Worm (Caenorhabditis elegans): ENCODE data around the gene tbc-2.

tbc-2 gene

ce11 chrII:5866920-5867319, 39.7 kb upstream of the tbc-2 start:
- TF ChIP-seq K02D7.2 (tag; optimal IDR thresholded peaks at IDR 0.05) = no peak
- TF ChIP-seq nfya-1 (tag; optimal IDR thresholded peaks at IDR 0.05) = peak; percentile 75

DNA sequence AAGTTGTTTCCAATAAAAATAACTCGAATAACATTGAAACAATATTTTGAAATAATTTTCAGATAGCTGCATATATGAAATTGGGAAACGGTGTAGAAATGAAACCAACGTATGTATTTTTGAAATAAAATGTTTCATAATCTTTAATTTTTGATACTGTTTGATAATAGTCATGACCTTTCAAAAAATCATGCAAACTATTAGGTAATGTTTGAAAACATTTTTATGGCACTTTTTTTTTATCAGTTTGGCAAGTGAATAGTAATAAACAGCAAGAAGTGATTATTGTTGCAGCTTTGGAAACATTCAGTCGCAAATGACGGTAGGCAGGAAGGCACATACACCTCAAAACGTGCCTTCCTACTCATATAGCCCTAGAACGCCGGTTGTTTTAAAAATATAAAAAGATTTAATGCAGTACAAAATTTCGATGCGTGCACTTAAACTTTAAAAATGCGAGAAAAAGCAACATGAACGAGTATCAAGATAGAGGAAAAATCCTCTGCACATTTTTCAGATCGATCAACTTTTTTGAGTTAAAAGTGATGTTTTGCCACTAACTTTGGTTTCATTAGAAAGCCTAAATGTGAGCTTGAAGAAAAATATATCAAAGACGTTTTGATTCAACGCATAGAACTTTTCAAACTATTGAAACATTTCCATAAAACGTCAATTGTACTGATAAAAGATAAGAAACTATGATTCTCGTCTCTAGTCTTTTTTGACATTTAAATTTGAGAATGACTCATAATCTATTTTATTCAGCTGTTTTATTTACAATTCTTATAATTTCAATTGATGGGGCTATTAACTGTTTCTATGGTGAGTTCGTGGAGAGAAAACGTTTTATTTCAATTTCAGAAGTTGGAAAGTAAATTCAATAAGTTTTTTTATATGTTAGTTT, 38.4 kb upstream of the tbc-2 start, which contains the start of gene F55C12.19:
Gene F55C12.19, plus strand, starts transcription at position 735 of the 904 bp plus-strand sequence.
- TF ChIP-seq unc-42 (tag; optimal IDR thresholded peaks at IDR 0.05) (no peak), hlh-8 (tag; optimal IDR thresholded peaks at IDR 0.05) (no peak), hlh-15 (tag; optimal IDR thresholded peaks at IDR 0.05) (no peak)

DNA sequence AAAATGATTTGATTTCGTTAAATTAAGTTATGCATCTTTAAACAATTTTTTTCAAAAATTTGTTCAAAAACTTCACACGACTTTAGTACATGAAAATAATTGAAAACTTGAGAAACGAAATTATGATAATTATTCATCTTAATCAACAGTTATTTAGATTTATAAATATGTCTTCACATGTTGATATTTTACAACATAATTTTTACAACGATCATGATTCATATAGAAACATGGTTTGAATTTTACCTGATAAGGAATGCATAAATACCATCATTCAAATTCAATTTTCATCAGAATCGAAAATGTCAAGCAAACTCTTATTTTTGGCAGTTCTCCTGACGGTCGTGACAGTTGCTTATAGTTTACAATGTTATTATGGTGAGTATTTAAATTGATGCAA, 36.6 kb upstream of the tbc-2 start, which contains the start of gene tag-234:
Gene tag-234, plus strand, starts transcription at position 301 of the 400 bp plus-strand sequence.
- TF ChIP-seq ceh-18 (tag; optimal IDR thresholded peaks at IDR 0.05) (no peak), ama-1 (optimal IDR thresholded peaks at IDR 0.05) (no peak), fkh-10 (GFP tag; optimal IDR thresholded peaks at IDR 0.05) (no peak), ceh-34 (tag; optimal IDR thresholded peaks at IDR 0.05) (no peak), ceh-2 (tag; optimal IDR thresholded peaks at IDR 0.05) (no peak), syd-9 (tag; optimal IDR thresholded peaks at IDR 0.05) (no peak), Y22D7AL.16 (tag; optimal IDR thresholded peaks at IDR 0.05) (no peak), K02D7.2 (tag; optimal IDR thresholded peaks at IDR 0.05) (no peak)

DNA sequence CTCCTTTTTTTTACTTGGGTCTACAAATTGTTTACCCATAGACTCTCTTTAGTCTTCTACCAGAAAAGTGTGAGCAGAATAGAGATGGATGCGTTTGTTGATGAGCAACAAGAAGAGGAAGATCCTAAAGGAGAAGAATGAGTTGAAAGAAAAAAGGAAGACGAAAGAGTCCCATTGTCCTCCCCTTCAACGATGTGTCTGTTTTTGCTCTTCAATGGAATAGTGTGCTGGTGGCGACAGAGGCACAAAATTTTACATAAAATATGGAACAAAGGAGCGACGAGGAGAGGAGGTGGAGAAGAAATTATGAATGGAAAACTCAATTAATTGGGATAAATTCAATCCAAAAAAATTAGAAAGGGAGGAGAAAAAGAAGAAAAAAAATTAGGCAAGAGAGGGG, 33.4 kb upstream of the tbc-2 start:
- TF ChIP-seq unc-42 (tag; optimal IDR thresholded peaks at IDR 0.05) (peak; percentile 5), rnt-1 (tag; optimal IDR thresholded peaks at IDR 0.05) (no peak), ttx-3 (tag; optimal IDR thresholded peaks at IDR 0.05) (no peak), ceh-31 (tag; optimal IDR thresholded peaks at IDR 0.05) (peak; percentile 41)

- TF ChIP-seq sdc-2 (tag; optimal IDR thresholded peaks at IDR 0.05) (no peak), madf-2 (tag; optimal IDR thresholded peaks at IDR 0.05) (no peak), ceh-30 (tag; optimal IDR thresholded peaks at IDR 0.05) (no peak), ahr-1 (tag; optimal IDR thresholded peaks at IDR 0.05) (no peak)
Observed at ce11 chrII:5858322-5858721, 31.1 kb upstream of the tbc-2 start, which contains the start of gene F55C12.4. Gene F55C12.4, minus strand, starts transcription at chrII:5858422.

DNA sequence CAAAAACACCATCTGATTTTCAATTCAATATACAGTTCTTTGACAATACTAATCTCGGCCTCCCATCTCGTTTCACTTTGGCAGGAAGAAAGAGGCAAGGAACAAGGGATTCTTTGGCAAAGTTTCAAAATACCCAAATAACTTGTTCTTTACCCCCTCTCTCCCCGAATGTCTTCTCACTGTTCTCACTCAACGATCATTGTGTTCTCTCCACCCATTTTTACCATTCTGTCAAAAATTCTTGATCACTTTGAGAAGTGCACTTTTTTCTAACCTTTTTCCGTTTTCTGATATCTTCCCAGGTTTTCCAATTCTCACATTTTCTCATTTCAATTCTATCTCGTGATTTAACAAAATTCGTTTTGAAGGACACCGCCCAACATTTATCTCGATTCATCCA, 26.9 kb upstream of the tbc-2 start, which contains the start of gene H41C03.1:
Gene H41C03.1, plus strand, starts transcription at position 301 of the 400 bp plus-strand sequence.
- TF ChIP-seq pha-4 (tag; optimal IDR thresholded peaks at IDR 0.05) (no peak), pag-3 (tag; optimal IDR thresholded peaks at IDR 0.05; ENCODE audit: borderline replicate concordance) (no peak), ceh-19 (GFP tag; optimal IDR thresholded peaks at IDR 0.05) (no peak), hlh-30 (tag; optimal IDR thresholded peaks at IDR 0.05; ENCODE audit: insufficient read depth) (no peak), rnt-1 (tag; optimal IDR thresholded peaks at IDR 0.05) (no peak), ceh-2 (tag; optimal IDR thresholded peaks at IDR 0.05) (no peak), odd-2 (tag; optimal IDR thresholded peaks at IDR 0.05) (no peak), F13H6.1 (tag; optimal IDR thresholded peaks at IDR 0.05) (no peak), npax-4 (tag; optimal IDR thresholded peaks at IDR 0.05) (no peak), dve-1 (tag; optimal IDR thresholded peaks at IDR 0.05) (no peak), K02D7.2 (tag; optimal IDR thresholded peaks at IDR 0.05) (no peak), syd-9 (tag; optimal IDR thresholded peaks at IDR 0.05) (no peak), pqm-1 (tag; optimal IDR thresholded peaks at IDR 0.05) (no peak), T23F11.4 (GFP tag; optimal IDR thresholded peaks at IDR 0.05) (no peak), ceh-24 (tag; optimal IDR thresholded peaks at IDR 0.05) (no peak), che-1 (tag; optimal IDR thresholded peaks at IDR 0.05) (no peak)
